Worm (Caenorhabditis elegans) whole organism, mixed stage, embryonic: ENCODE measurements around the gene him-4.

Experiments
- bed-3 ChIP-seq: fragments of 200-800 bp; sonication (Bioruptor generic); optimal IDR thresholded peaks from 3 replicates; lab custom pipeline; 2018; ENCODE audit warnings: mild to moderate bottlenecking, missing genetic modification characterization, moderate library complexity, missing compliant biosample characterization
- blmp-1 ChIP-seq: fragments of 150-350 bp; optimal IDR thresholded peaks from 2 replicates; lab custom pipeline; 2014; ENCODE audit warnings: missing biosample characterization, missing genetic modification characterization
- ceh-39 ChIP-seq: fragments of 150-350 bp; optimal IDR thresholded peaks from 2 replicates; lab custom pipeline; 2014; ENCODE audit warnings: missing biosample characterization, missing genetic modification characterization
- ceh-43 ChIP-seq: fragments of 200-800 bp; sonication (Bioruptor generic); optimal IDR thresholded peaks from 2 replicates; lab custom pipeline; 2018; ENCODE audit warnings: mild to moderate bottlenecking, missing genetic modification characterization, moderate library complexity, missing compliant biosample characterization
- ceh-83 ChIP-seq: fragments of 200-800 bp; sonication (Bioruptor generic); optimal IDR thresholded peaks from 2 replicates; lab custom pipeline; 2018; ENCODE audit warnings: mild to moderate bottlenecking, missing genetic modification characterization, missing compliant biosample characterization
- ces-1 ChIP-seq: fragments of 150-350 bp; optimal IDR thresholded peaks from 2 replicates; lab custom pipeline; 2014; ENCODE audit warnings: missing biosample characterization, missing genetic modification reagents, missing genetic modification characterization
- cnd-1 ChIP-seq: fragments of 200-800 bp; sonication (Bioruptor generic); optimal IDR thresholded peaks from 2 replicates; lab custom pipeline; 2018; ENCODE audit warnings: mild to moderate bottlenecking, missing genetic modification characterization, missing compliant biosample characterization
- drap-1 ChIP-seq: fragments of 200-800 bp; sonication (Bioruptor generic); optimal IDR thresholded peaks from 3 replicates; lab custom pipeline; 2018; ENCODE audit warnings: mild to moderate bottlenecking, missing genetic modification characterization, missing compliant biosample characterization
- elt-1 ChIP-seq: sonication (generic microtip); optimal IDR thresholded peaks from 2 replicates; lab custom pipeline; 2017; ENCODE audit warnings: missing genetic modification characterization, mild to moderate bottlenecking, missing compliant biosample characterization, antibody characterized with exemption, moderate library complexity, borderline replicate concordance; ENCODE audit not compliant: insufficient read depth
- elt-3 ChIP-seq: fragments of 150-350 bp; optimal IDR thresholded peaks from 2 replicates; lab custom pipeline; 2014; ENCODE audit warnings: missing biosample characterization, missing genetic modification characterization
- flh-1 ChIP-seq: fragments of 200-800 bp; sonication (Bioruptor generic); optimal IDR thresholded peaks from 2 replicates; lab custom pipeline; 2018; ENCODE audit warnings: mild to moderate bottlenecking, missing genetic modification characterization, moderate library complexity, missing compliant biosample characterization
- ham-2 ChIP-seq: fragments of 200-800 bp; sonication (Bioruptor generic); optimal IDR thresholded peaks from 2 replicates; lab custom pipeline; 2018; ENCODE audit warnings: mild to moderate bottlenecking, missing genetic modification characterization, missing compliant biosample characterization
- hlh-1 ChIP-seq: fragments of 150-350 bp; optimal IDR thresholded peaks from 2 replicates; lab custom pipeline; 2014; ENCODE audit warnings: missing biosample characterization, missing genetic modification reagents, missing genetic modification characterization
- lin-13 ChIP-seq: fragments of 150-350 bp; optimal IDR thresholded peaks from 2 replicates; lab custom pipeline; 2014; ENCODE audit warnings: missing biosample characterization, missing genetic modification characterization
- lin-32 ChIP-seq: fragments of 200-800 bp; sonication (Bioruptor generic); optimal IDR thresholded peaks from 2 replicates; lab custom pipeline; 2018; ENCODE audit warnings: mild to moderate bottlenecking, missing genetic modification characterization, missing compliant biosample characterization
- lsy-2 ChIP-seq: fragments of 150-350 bp; optimal IDR thresholded peaks from 2 replicates; lab custom pipeline; 2014; ENCODE audit warnings: missing biosample characterization, missing genetic modification characterization
- mab-5 ChIP-seq: fragments of 150-350 bp; optimal IDR thresholded peaks from 2 replicates; lab custom pipeline; 2014; ENCODE audit warnings: missing biosample characterization, missing genetic modification characterization
- mls-2 ChIP-seq: sonication (generic microtip); optimal IDR thresholded peaks from 2 replicates; lab custom pipeline; 2016; ENCODE audit warnings: mild to moderate bottlenecking, missing genetic modification characterization, moderate library complexity, missing compliant biosample characterization
- nhr-12 ChIP-seq: fragments of 150-350 bp; optimal IDR thresholded peaks from 2 replicates; lab custom pipeline; 2014; ENCODE audit warnings: missing biosample characterization, missing genetic modification characterization
- nhr-2 ChIP-seq: fragments of 150-350 bp; optimal IDR thresholded peaks from 2 replicates; lab custom pipeline; 2014; ENCODE audit warnings: missing biosample characterization, missing genetic modification characterization
- nhr-237 ChIP-seq: fragments of 150-350 bp; optimal IDR thresholded peaks from 2 replicates; lab custom pipeline; 2014; ENCODE audit warnings: missing biosample characterization, missing genetic modification characterization
- nhr-28 ChIP-seq: fragments of 150-350 bp; optimal IDR thresholded peaks from 2 replicates; lab custom pipeline; 2014; ENCODE audit warnings: missing biosample characterization, missing genetic modification characterization
- nhr-76 ChIP-seq: sonication (generic microtip); optimal IDR thresholded peaks from 2 replicates; lab custom pipeline; 2017; ENCODE audit warnings: missing biosample characterization, missing genetic modification characterization
- pha-4 ChIP-seq: fragments of 150-350 bp; optimal IDR thresholded peaks from 2 replicates; lab custom pipeline; 2018; ENCODE audit warnings: missing biosample characterization, missing genetic modification reagents, missing genetic modification characterization
- sem-2 ChIP-seq: fragments of 200-800 bp; sonication (Bioruptor generic); optimal IDR thresholded peaks from 2 replicates; lab custom pipeline; 2018; ENCODE audit warnings: mild to moderate bottlenecking, missing genetic modification characterization, missing compliant biosample characterization
- sptf-1 ChIP-seq: sonication (generic microtip); optimal IDR thresholded peaks from 2 replicates; lab custom pipeline; 2017; ENCODE audit warnings: mild to moderate bottlenecking, missing genetic modification characterization, moderate library complexity, missing compliant biosample characterization
- tbx-8 ChIP-seq: fragments of 200-800 bp; sonication (Bioruptor generic); optimal IDR thresholded peaks from 2 replicates; lab custom pipeline; 2018; ENCODE audit warnings: mild to moderate bottlenecking, missing genetic modification characterization, moderate library complexity, missing compliant biosample characterization
- unc-120 ChIP-seq: sonication (generic microtip); optimal IDR thresholded peaks from 2 replicates; lab custom pipeline; 2017; ENCODE audit warnings: missing genetic modification characterization, missing compliant biosample characterization; ENCODE audit not compliant: poor library complexity, severe bottlenecking
- unc-39 ChIP-seq: fragments of 150-350 bp; optimal IDR thresholded peaks from 2 replicates; lab custom pipeline; 2014; ENCODE audit warnings: missing biosample characterization, missing genetic modification characterization
- unc-62 ChIP-seq: fragments of 150-350 bp; optimal IDR thresholded peaks from 2 replicates; lab custom pipeline; 2014; ENCODE audit warnings: missing biosample characterization, missing genetic modification reagents, missing genetic modification characterization
- zip-8 ChIP-seq: fragments of 150-350 bp; optimal IDR thresholded peaks from 2 replicates; lab custom pipeline; 2014; ENCODE audit warnings: missing biosample characterization, missing genetic modification characterization

Gene him-4

ce11 chrX:9717265-9717664, at the start of gene him-4:
Gene him-4, plus strand, starts transcription at chrX:9717565.
- TF ChIP-seq ces-1 (GFP tag; lab: Kevin White, UChicago) = no peak
- no peak for TF ChIP-seq lsy-2 (tag; lab: Kevin White, UChicago)
- no peak for TF ChIP-seq flh-1 (GFP tag; lab: Kevin White, UChicago)
- TF ChIP-seq nhr-12 = no peak
- no peak for TF ChIP-seq tbx-8 (GFP tag; lab: Kevin White, UChicago)
- no peak for TF ChIP-seq elt-3 (tag; lab: Kevin White, UChicago)
- TF ChIP-seq unc-62 = no peak
- no peak for TF ChIP-seq nhr-2 (tag; lab: Kevin White, UChicago)
- no peak for TF ChIP-seq mab-5
- TF ChIP-seq unc-120 (tag; lab: Kevin White, UChicago) = no peak
- no peak for TF ChIP-seq ceh-39 (tag; lab: Kevin White, UChicago)
- TF ChIP-seq lin-32 (GFP tag; lab: Kevin White, UChicago) = no peak
- TF ChIP-seq nhr-28 (tag; lab: Kevin White, UChicago) = no peak
- TF ChIP-seq blmp-1 (tag; lab: Kevin White, UChicago) = no peak
- no peak for TF ChIP-seq ceh-43 (GFP tag; lab: Kevin White, UChicago)
- TF ChIP-seq pha-4 (tag; lab: Kevin White, UChicago) = no peak
- no peak for TF ChIP-seq unc-39 (tag; lab: Kevin White, UChicago)
- TF ChIP-seq sptf-1 (tag; lab: Kevin White, UChicago) = no peak
- no peak for TF ChIP-seq nhr-237 (tag; lab: Kevin White, UChicago)

ce11 chrX:9668554-9668953, 48.8 kb upstream of the him-4 start, which contains the start of gene T14B1.1:
Gene T14B1.1, minus strand, starts transcription at chrX:9668723.
- TF ChIP-seq blmp-1 (tag; lab: Kevin White, UChicago) (no peak), drap-1 (GFP tag; lab: Kevin White, UChicago) (no peak), mab-5 (no peak), ceh-43 (GFP tag; lab: Kevin White, UChicago) (no peak), ceh-83 (GFP tag; lab: Kevin White, UChicago) (no peak), sem-2 (GFP tag; lab: Kevin White, UChicago) (no peak), pha-4 (tag; lab: Kevin White, UChicago) (no peak), bed-3 (no peak), mls-2 (tag; lab: Kevin White, UChicago) (no peak), nhr-237 (tag; lab: Kevin White, UChicago) (no peak), elt-3 (tag; lab: Kevin White, UChicago) (no peak), unc-120 (tag; lab: Kevin White, UChicago) (peak; percentile 33), lin-13 (tag; lab: Kevin White, UChicago) (no peak), lin-32 (GFP tag; lab: Kevin White, UChicago) (no peak), elt-1 (tag; lab: Kevin White, UChicago) (no peak), unc-62 (peak; percentile 14), cnd-1 (tag; lab: Kevin White, UChicago) (no peak), hlh-1 (tag; lab: Kevin White, UChicago) (no peak), nhr-2 (tag; lab: Kevin White, UChicago) (no peak), nhr-12 (no peak), unc-39 (tag; lab: Kevin White, UChicago) (no peak), ham-2 (no peak), sptf-1 (tag; lab: Kevin White, UChicago) (peak; percentile 55)

ce11 chrX:9673228-9673627, 44.1 kb upstream of the him-4 start:
- TF ChIP-seq nhr-2 (tag; lab: Kevin White, UChicago) (no peak), lsy-2 (tag; lab: Kevin White, UChicago) (no peak), nhr-28 (tag; lab: Kevin White, UChicago) (no peak), unc-120 (tag; lab: Kevin White, UChicago) (no peak), elt-1 (tag; lab: Kevin White, UChicago) (no peak), ham-2 (no peak), cnd-1 (tag; lab: Kevin White, UChicago) (no peak), drap-1 (GFP tag; lab: Kevin White, UChicago) (no peak), elt-3 (tag; lab: Kevin White, UChicago) (no peak), zip-8 (tag; lab: Kevin White, UChicago) (no peak)

ce11 chrX:9674799-9675198, 42.6 kb upstream of the him-4 start, which contains the start of gene C43C3.4:
Gene C43C3.4, minus strand, starts transcription at chrX:9674899.
- TF ChIP-seq nhr-76 (tag; lab: Kevin White, UChicago) (no peak), sptf-1 (tag; lab: Kevin White, UChicago) (no peak), unc-120 (tag; lab: Kevin White, UChicago) (no peak), bed-3 (no peak), blmp-1 (tag; lab: Kevin White, UChicago) (no peak), cnd-1 (tag; lab: Kevin White, UChicago) (no peak), pha-4 (tag; lab: Kevin White, UChicago) (no peak)
